Fruit fly (Drosophila melanogaster) whole organism, embryonic: ENCODE data around the gene TotA.

Source experiments
- CG14014 ChIP-seq: fragments of 200-800 bp; sonication (Bioruptor generic); IDR thresholded peaks from 2 replicates; pipeline ENCODE4 v1.3.6; 2022; ENCODE audit warnings: missing biosample characterization, missing genetic modification characterization
- CG31365 ChIP-seq: fragments of 200-800 bp; sonication (Bioruptor generic); optimal IDR thresholded peaks from 2 replicates; lab custom pipeline; 2018; ENCODE audit warnings: missing biosample characterization, mild to moderate bottlenecking, missing genetic modification characterization
- CG3995 ChIP-seq: fragments of 200-800 bp; sonication (Bioruptor generic); optimal IDR thresholded peaks from 3 replicates; lab custom pipeline; 2016; ENCODE audit warnings: missing biosample characterization, missing genetic modification characterization
- CG8388 ChIP-seq: fragments of 200-800 bp; sonication (Bioruptor generic); optimal IDR thresholded peaks from 2 replicates; lab custom pipeline; 2019; ENCODE audit warnings: missing biosample characterization, mild to moderate bottlenecking, missing genetic modification characterization, moderate library complexity
- CG9215 ChIP-seq: fragments of 200-800 bp; sonication (Bioruptor generic); IDR thresholded peaks from 2 replicates; pipeline ENCODE4 v1.3.6; 2022; ENCODE audit warnings: missing biosample characterization, missing genetic modification characterization
- CG9817 ChIP-seq: fragments of 200-800 bp; sonication (Bioruptor generic); optimal IDR thresholded peaks from 2 replicates; lab custom pipeline; 2018; ENCODE audit warnings: missing biosample characterization, mild to moderate bottlenecking, missing genetic modification characterization, moderate library complexity
- Hsf ChIP-seq: fragments of 200-800 bp; sonication (Bioruptor generic); optimal IDR thresholded peaks from 3 replicates; lab custom pipeline; 2016; ENCODE audit warnings: missing biosample characterization, missing genetic modification characterization
- Ptx1 ChIP-seq: fragments of 200-800 bp; sonication (Bioruptor generic); IDR thresholded peaks from 2 replicates; pipeline ENCODE4 v1.3.6; 2022; ENCODE audit warnings: missing biosample characterization, missing genetic modification characterization
- Sin3A ChIP-seq: fragments of >200 bp; optimal IDR thresholded peaks from 2 replicates; lab custom pipeline; 2018
- aop ChIP-seq: fragments of 200-800 bp; sonication (Bioruptor generic); IDR thresholded peaks from 2 replicates; pipeline ENCODE4 v1.3.6; 2022; ENCODE audit warnings: missing biosample characterization, missing genetic modification characterization
- bowl ChIP-seq: fragments of 200-800 bp; sonication (Bioruptor generic); IDR thresholded peaks from 2 replicates; pipeline ENCODE4 v1.3.6; 2022; ENCODE audit warnings: missing biosample characterization, missing genetic modification characterization
- gsb ChIP-seq: fragments of 200-800 bp; sonication (Bioruptor generic); IDR thresholded peaks from 2 replicates; pipeline ENCODE4 v1.3.6; 2022; ENCODE audit warnings: missing biosample characterization, missing genetic modification characterization
- usp ChIP-seq: fragments of >200 bp; optimal IDR thresholded peaks from 2 replicates; lab custom pipeline; 2017; ENCODE audit warnings: missing biosample characterization, missing genetic modification characterization

DNA sequence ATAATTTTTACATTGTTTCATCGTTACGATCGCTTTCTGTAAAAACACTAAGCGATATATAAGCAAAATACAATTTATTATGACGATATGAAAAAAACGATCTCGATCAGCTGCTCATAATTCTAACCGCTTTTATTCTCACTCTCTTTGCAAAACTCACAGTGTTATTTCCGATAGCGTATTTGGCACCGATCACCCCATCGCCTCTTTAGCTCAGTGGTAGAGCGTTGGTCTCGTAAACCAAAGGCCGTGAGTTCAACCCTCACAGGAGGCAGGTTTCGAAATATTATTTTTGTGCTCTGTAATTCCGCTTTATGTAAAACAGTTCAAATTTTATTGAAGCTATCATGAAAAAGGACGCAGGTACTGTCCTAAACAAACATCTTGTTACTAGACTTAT is 20.1 kb downstream of the TotA start:
- TF ChIP-seq Ptx1 (GFP tag; lab: Robert Waterston, UW) = no peak
- no peak for TF ChIP-seq Hsf (GFP tag; lab: Kevin White, UChicago)
- no peak for TF ChIP-seq aop (GFP tag; lab: Robert Waterston, UW)
- TF ChIP-seq CG3995 = no peak
- no peak for TF ChIP-seq CG8388
- no peak for TF ChIP-seq gsb (GFP tag; lab: Robert Waterston, UW)
- no peak for TF ChIP-seq CG9817
- TF ChIP-seq usp (GFP tag; lab: Kevin White, UChicago) = no peak
- TF ChIP-seq CG9215 = no peak
- TF ChIP-seq CG14014 (GFP tag; lab: Robert Waterston, UW) = no peak
- no peak for TF ChIP-seq bowl (GFP tag; lab: Robert Waterston, UW)
- no peak for TF ChIP-seq CG31365 (tag; lab: Kevin White, UChicago)
- no peak for TF ChIP-seq Sin3A (lab: Kevin White, UChicago)
